Worm (Caenorhabditis elegans) whole organism, L2 larva: ENCODE data around the gene F23F1.10.

Experiments
- Y55F3AM.14 ChIP-seq: fragments of 200-800 bp; sonication (Bioruptor generic); optimal IDR thresholded peaks from 2 replicates; lab custom pipeline; 2018; ENCODE audit warnings: mild to moderate bottlenecking, missing genetic modification characterization, missing compliant biosample characterization
- ZK546.5 ChIP-seq: sonication (generic microtip); optimal IDR thresholded peaks from 2 replicates; lab custom pipeline; 2017; ENCODE audit warnings: missing biosample characterization, missing genetic modification characterization
- alr-1 ChIP-seq: fragments of 150-350 bp; optimal IDR thresholded peaks from 2 replicates; lab custom pipeline; 2014; ENCODE audit warnings: missing biosample characterization, missing genetic modification characterization
- aly-2 ChIP-seq: fragments of 150-350 bp; optimal IDR thresholded peaks from 2 replicates; lab custom pipeline; 2014; ENCODE audit warnings: missing biosample characterization, missing genetic modification characterization
- ceh-16 ChIP-seq: fragments of 150-350 bp; optimal IDR thresholded peaks from 2 replicates; lab custom pipeline; 2014; ENCODE audit warnings: missing biosample characterization, missing genetic modification characterization
- dmd-4 ChIP-seq: sonication (generic microtip); optimal IDR thresholded peaks from 2 replicates; lab custom pipeline; 2017; ENCODE audit warnings: missing biosample characterization, missing genetic modification characterization
- egl-27 ChIP-seq: sonication (generic microtip); optimal IDR thresholded peaks from 3 replicates; lab custom pipeline; 2017; ENCODE audit warnings: missing biosample characterization, missing genetic modification reagents, missing genetic modification characterization
- elt-3 ChIP-seq: sonication (generic microtip); optimal IDR thresholded peaks from 2 replicates; lab custom pipeline; 2017; ENCODE audit warnings: missing biosample characterization, missing genetic modification characterization
- fos-1 ChIP-seq: fragments of 150-350 bp; optimal IDR thresholded peaks from 2 replicates; lab custom pipeline; 2014; ENCODE audit warnings: missing biosample characterization, missing genetic modification characterization
- gmeb-1 ChIP-seq: fragments of 150-350 bp; optimal IDR thresholded peaks from 2 replicates; lab custom pipeline; 2014; ENCODE audit warnings: missing biosample characterization, missing genetic modification characterization
- lin-11 ChIP-seq: fragments of 150-350 bp; sonication (generic microtip); optimal IDR thresholded peaks from 2 replicates; lab custom pipeline; 2014; ENCODE audit warnings: missing biosample characterization, missing genetic modification characterization, inconsistent platforms, mixed read lengths
- lin-13 ChIP-seq: fragments of 150-350 bp; optimal IDR thresholded peaks from 2 replicates; lab custom pipeline; 2014; ENCODE audit warnings: missing biosample characterization, missing genetic modification reagents, missing genetic modification characterization
- lin-39 ChIP-seq: fragments of 150-350 bp; optimal IDR thresholded peaks from 2 replicates; lab custom pipeline; 2014; ENCODE audit warnings: missing biosample characterization, missing genetic modification reagents, missing genetic modification characterization
- lsy-2 ChIP-seq, 2 experiments: fragments of 150-350 bp in 1 of 2; sonication (generic microtip) in 1 of 2; optimal IDR thresholded peaks; 2 replicates each; lab custom pipeline; 2014 to 2017; ENCODE audit warnings: missing biosample characterization in 2 of 2, missing genetic modification characterization in 2 of 2
- mab-5 ChIP-seq: fragments of 150-350 bp; optimal IDR thresholded peaks from 2 replicates; lab custom pipeline; 2014; ENCODE audit warnings: missing biosample characterization, missing genetic modification characterization
- nhr-10 ChIP-seq: sonication (generic microtip); optimal IDR thresholded peaks from 2 replicates; lab custom pipeline; 2017; ENCODE audit warnings: missing biosample characterization, missing genetic modification characterization
- nhr-12 ChIP-seq: fragments of 150-350 bp; optimal IDR thresholded peaks from 2 replicates; lab custom pipeline; 2014; ENCODE audit warnings: missing biosample characterization, missing genetic modification characterization
- nhr-129 ChIP-seq: fragments of 150-350 bp; optimal IDR thresholded peaks from 2 replicates; lab custom pipeline; 2014; ENCODE audit warnings: missing biosample characterization, missing genetic modification characterization
- nhr-21 ChIP-seq: fragments of 150-350 bp; optimal IDR thresholded peaks from 2 replicates; lab custom pipeline; 2014; ENCODE audit warnings: missing biosample characterization, missing genetic modification characterization
- nhr-23 ChIP-seq: fragments of 150-350 bp; optimal IDR thresholded peaks from 2 replicates; lab custom pipeline; 2014; ENCODE audit warnings: missing biosample characterization, missing genetic modification reagents, missing genetic modification characterization
- nhr-237 ChIP-seq: fragments of 150-350 bp; optimal IDR thresholded peaks from 2 replicates; lab custom pipeline; 2014; ENCODE audit warnings: missing biosample characterization, missing genetic modification characterization
- nhr-6 ChIP-seq: fragments of 150-350 bp; optimal IDR thresholded peaks from 2 replicates; lab custom pipeline; 2014; ENCODE audit warnings: missing biosample characterization, missing genetic modification characterization
- nhr-77 ChIP-seq: fragments of 150-350 bp; optimal IDR thresholded peaks from 2 replicates; lab custom pipeline; 2014; ENCODE audit warnings: missing biosample characterization, missing genetic modification characterization
- sma-3 ChIP-seq: sonication (generic microtip); optimal IDR thresholded peaks from 2 replicates; lab custom pipeline; 2016; ENCODE audit warnings: missing genetic modification reagents, missing genetic modification characterization, missing compliant biosample characterization
- sma-9 ChIP-seq, 2 experiments: fragments of 150-350 bp in 1 of 2; sonication (generic microtip) in 1 of 2; optimal IDR thresholded peaks; 2 replicates each; lab custom pipeline; 2014 to 2016; ENCODE audit warnings: missing genetic modification characterization in 2 of 2, mild to moderate bottlenecking in 1 of 2, missing biosample characterization in 1 of 2, missing compliant biosample characterization in 1 of 2, missing genetic modification reagents in 1 of 2, moderate library complexity in 1 of 2
- unc-62 ChIP-seq: fragments of 150-350 bp; optimal IDR thresholded peaks from 2 replicates; lab custom pipeline; 2014; ENCODE audit warnings: missing biosample characterization, missing genetic modification reagents, missing genetic modification characterization
- ztf-11 ChIP-seq: sonication (generic microtip); optimal IDR thresholded peaks from 2 replicates; lab custom pipeline; 2017; ENCODE audit warnings: missing biosample characterization, missing genetic modification characterization
- ztf-4 ChIP-seq: fragments of 150-350 bp; optimal IDR thresholded peaks from 2 replicates; lab custom pipeline; 2014; ENCODE audit warnings: missing biosample characterization, missing genetic modification characterization

The F23F1.10 gene

ce11 chrII:41914-42313 lies at the start of gene F23F1.10:
F23F1.10 (minus strand) TSS chrII:41982.
- no peak for TF ChIP-seq sma-9 (GFP tag; optimal IDR thresholded peaks at IDR 0.05; lab: Kevin White, UChicago)
- TF ChIP-seq sma-9 (tag; optimal IDR thresholded peaks at IDR 0.05; lab: Kevin White, UChicago): no peak
- TF ChIP-seq gmeb-1 (tag; lab: Kevin White, UChicago): no peak
- TF ChIP-seq nhr-237 (tag; lab: Kevin White, UChicago): no peak

- TF ChIP-seq fos-1 (tag; lab: Kevin White, UChicago) (no peak), sma-9 (GFP tag; optimal IDR thresholded peaks at IDR 0.05; lab: Kevin White, UChicago) (no peak), sma-9 (tag; optimal IDR thresholded peaks at IDR 0.05; lab: Kevin White, UChicago) (no peak), alr-1 (tag; lab: Kevin White, UChicago) (no peak), ceh-16 (no peak), lin-11 (tag; lab: Kevin White, UChicago) (no peak), lsy-2 (tag; optimal IDR thresholded peaks at IDR 0.05; lab: Kevin White, UChicago) (no peak), lin-13 (GFP tag; lab: Kevin White, UChicago) (no peak), nhr-10 (tag; lab: Kevin White, UChicago) (no peak)
- TF ChIP-seq, all 48 proteins: peak for 0
These were observed 49.6 kb upstream of the F23F1.10 start, which contains the start of gene mcat-1 for ce11 chrII:91419-91818. mcat-1 (minus strand) TSS chrII:91519.

- no peak for TF ChIP-seq ceh-16
- TF ChIP-seq nhr-21 (tag; lab: Kevin White, UChicago): no peak
- no peak for TF ChIP-seq sma-3 (GFP tag; lab: Kevin White, UChicago)
- TF ChIP-seq nhr-237 (tag; lab: Kevin White, UChicago): no peak
- TF ChIP-seq unc-62 (GFP tag; lab: Kevin White, UChicago): no peak
- no peak for TF ChIP-seq aly-2
- TF ChIP-seq lin-39 (tag; lab: Kevin White, UChicago): no peak
- TF ChIP-seq ZK546.5 (tag; lab: Kevin White, UChicago): no peak
- no peak for TF ChIP-seq dmd-4 (tag; lab: Kevin White, UChicago)
- TF ChIP-seq nhr-6 (tag; lab: Kevin White, UChicago): no peak
- TF ChIP-seq ztf-4: no peak
These were observed 46.2 kb upstream of the F23F1.10 start for ce11 chrII:87937-88336.

- no peak for TF ChIP-seq egl-27 (tag; lab: Kevin White, UChicago)
- no peak for TF ChIP-seq nhr-77 (tag; lab: Kevin White, UChicago)
- TF ChIP-seq nhr-129: no peak
- no peak for TF ChIP-seq elt-3 (tag; lab: Kevin White, UChicago)
- TF ChIP-seq nhr-23 (tag; lab: Kevin White, UChicago): no peak
- TF ChIP-seq alr-1 (tag; lab: Kevin White, UChicago): no peak
- TF ChIP-seq nhr-21 (tag; lab: Kevin White, UChicago): no peak
- TF ChIP-seq nhr-10 (tag; lab: Kevin White, UChicago): no peak
- no peak for TF ChIP-seq lin-13 (GFP tag; lab: Kevin White, UChicago)
- no peak for TF ChIP-seq lsy-2 (tag; optimal IDR thresholded peaks at IDR 0.05; lab: Kevin White, UChicago)
- TF ChIP-seq ceh-16: no peak
These were observed 45.0 kb upstream of the F23F1.10 start for ce11 chrII:86794-87193.

- TF ChIP-seq ztf-4 (no peak), aly-2 (no peak), nhr-129 (no peak), elt-3 (tag; lab: Kevin White, UChicago) (no peak), sma-3 (GFP tag; lab: Kevin White, UChicago) (no peak), lin-11 (tag; lab: Kevin White, UChicago) (no peak), nhr-12 (tag; lab: Kevin White, UChicago) (no peak), mab-5 (tag; lab: Kevin White, UChicago) (no peak), Y55F3AM.14 (GFP tag; lab: Kevin White, UChicago) (no peak), fos-1 (tag; lab: Kevin White, UChicago) (no peak), nhr-237 (tag; lab: Kevin White, UChicago) (no peak)
These were observed 42.4 kb upstream of the F23F1.10 start, which contains the start of gene C50D2.6 for ce11 chrII:84134-84533. C50D2.6 (plus strand) TSS chrII:84434.

ce11 chrII:79166-79565 lies 37.4 kb upstream of the F23F1.10 start, which contains the start of gene C23H3.9:
C23H3.9 (minus strand) TSS chrII:79266.
- TF ChIP-seq ztf-4 (no peak), lin-13 (GFP tag; lab: Kevin White, UChicago) (no peak), nhr-77 (tag; lab: Kevin White, UChicago) (no peak), ztf-11 (tag; lab: Kevin White, UChicago) (no peak), ZK546.5 (tag; lab: Kevin White, UChicago) (no peak)
